Fruit fly (Drosophila melanogaster): ENCODE data around the gene LanA.

LanA gene

dm6 chr3L:6200173-6200572 lies 17.6 kb downstream of the LanA start, which contains the start of gene CG8219:
CG8219 (plus strand) TSS chr3L:6200473.
- TF ChIP-seq CG12744 (GFP tag; optimal IDR thresholded peaks at IDR 0.05) (no peak), disco-r (GFP tag; optimal IDR thresholded peaks at IDR 0.05) (no peak), ttk (GFP tag; IDR thresholded peaks at IDR 0.05) (no peak)

- TF ChIP-seq ftz-f1 (GFP tag; optimal IDR thresholded peaks at IDR 0.05) = peak; percentile 95
- no peak for TF ChIP-seq CG10959 (GFP tag; IDR thresholded peaks at IDR 0.05)
- peak; percentile 56 for TF ChIP-seq CG1832 (GFP tag; optimal IDR thresholded peaks at IDR 0.05)
- TF ChIP-seq sens-2 (GFP tag; IDR thresholded peaks at IDR 0.05) = no peak
- no peak for TF ChIP-seq CG13296 (GFP tag; optimal IDR thresholded peaks at IDR 0.05)
- no peak for TF ChIP-seq CG7745 (tag; optimal IDR thresholded peaks at IDR 0.05)
- TF ChIP-seq cg (GFP tag; optimal IDR thresholded peaks at IDR 0.05) = peak; percentile 80
- TF ChIP-seq CG4617 (GFP tag; optimal IDR thresholded peaks at IDR 0.05; ENCODE audit: borderline replicate concordance) = peak; percentile 68
- TF ChIP-seq Scr (GFP tag; IDR thresholded peaks at IDR 0.05; ENCODE audit: partially characterized antibody) = 0 out of 2 replicates have a peak, but pooled peaks have one; percentile 44
- TF ChIP-seq YL-1 (GFP tag; optimal IDR thresholded peaks at IDR 0.05) = peak; percentile 24
- no peak for TF ChIP-seq Sry-δ (GFP tag; optimal IDR thresholded peaks at IDR 0.05)
- no peak for TF ChIP-seq CG12155 (GFP tag; optimal IDR thresholded peaks at IDR 0.05)
- 0 out of 2 replicates have a peak, but pooled peaks have one; percentile 28 for TF ChIP-seq CG10321 (GFP tag; IDR thresholded peaks at IDR 0.05)
- TF ChIP-seq Adf1 (GFP tag; IDR thresholded peaks at IDR 0.05) = no peak
- no peak for TF ChIP-seq zf30C (GFP tag; optimal IDR thresholded peaks at IDR 0.05)
- peak; percentile 51 for TF ChIP-seq Sin3A (optimal IDR thresholded peaks at IDR 0.05)
- 0 out of 2 replicates have a peak, but pooled peaks have one; percentile 4 for TF ChIP-seq inv (GFP tag; IDR thresholded peaks at IDR 0.05; ENCODE audit: partially characterized antibody)
- peak; percentile 70 for TF ChIP-seq phol (tag; optimal IDR thresholded peaks at IDR 0.05)
- peak; percentile 17; the same call in 1 of the 3 replicates for TF ChIP-seq CG34422 (GFP tag; IDR thresholded peaks at IDR 0.05)
- peak; percentile 73 for TF ChIP-seq MESR4 (GFP tag; optimal IDR thresholded peaks at IDR 0.05)
- TF ChIP-seq HHEX (GFP tag; optimal IDR thresholded peaks at IDR 0.05) = no peak
- no peak for TF ChIP-seq Ssrp (tag; optimal IDR thresholded peaks at IDR 0.05)
- peak; percentile 66 for TF ChIP-seq ttk (GFP tag; IDR thresholded peaks at IDR 0.05)
- no peak for TF ChIP-seq CG31388 (GFP tag; optimal IDR thresholded peaks at IDR 0.05)
Measured at dm6 chr3L:6193556-6194114, 24.2 kb downstream of the LanA start.

- TF ChIP-seq tgo (GFP tag; IDR thresholded peaks at IDR 0.05) (peak; percentile 86), CG17361 (GFP tag; IDR thresholded peaks at IDR 0.05) (no peak; the same call in 1 of the 3 replicates), ttk (GFP tag; IDR thresholded peaks at IDR 0.05) (peak; percentile 82), tna (GFP tag; IDR thresholded peaks at IDR 0.05; ENCODE audit: partially characterized antibody) (no peak), CG30403 (GFP tag; optimal IDR thresholded peaks at IDR 0.05) (peak; percentile 95), Hr39 (optimal IDR thresholded peaks at IDR 0.05) (no peak), CG4282 (GFP tag; optimal IDR thresholded peaks at IDR 0.05) (peak; percentile 34), luna (GFP tag; optimal IDR thresholded peaks at IDR 0.05) (peak; percentile 9), CG7556 (GFP tag; optimal IDR thresholded peaks at IDR 0.05) (no peak), Fer2 (tag; optimal IDR thresholded peaks at IDR 0.05) (peak; percentile 69), p53 (GFP tag; optimal IDR thresholded peaks at IDR 0.05) (peak; percentile 35), eve (GFP tag; optimal IDR thresholded peaks at IDR 0.05) (no peak), Nf-YC (tag; optimal IDR thresholded peaks at IDR 0.05) (no peak), CG8388 (GFP tag; optimal IDR thresholded peaks at IDR 0.05) (no peak), CG30431 (GFP tag; optimal IDR thresholded peaks at IDR 0.05) (peak; percentile 79), tup (GFP tag; optimal IDR thresholded peaks at IDR 0.05) (peak; percentile 21), pita (GFP tag; optimal IDR thresholded peaks at IDR 0.05) (no peak), jigr1 (GFP tag; IDR thresholded peaks at IDR 0.05) (peak; percentile 85), sd (tag; optimal IDR thresholded peaks at IDR 0.05) (no peak), gsb (GFP tag; IDR thresholded peaks at IDR 0.05) (peak; percentile 58), lbe (GFP tag; optimal IDR thresholded peaks at IDR 0.05) (peak; percentile 61), CG12104 (GFP tag; optimal IDR thresholded peaks at IDR 0.05) (peak; percentile 84), CG4328 (GFP tag; optimal IDR thresholded peaks at IDR 0.05) (peak; percentile 82)
Measured at dm6 chr3L:6192822-6193555, 24.8 kb downstream of the LanA start, which contains the start of the genes Sf3b6 and Tnpo. Sf3b6 (minus strand) TSS chr3L:6193179. Tnpo (plus strand) TSS chr3L:6193480.
